Worm (Caenorhabditis elegans) whole organism, dauer: ENCODE data around the gene H10D18.5.

ENCODE experiments used
- unc-62 ChIP-seq: sonication (generic microtip); optimal IDR thresholded peaks from 2 replicates; lab custom pipeline; 2017; ENCODE audit warnings: missing biosample characterization, missing genetic modification reagents, missing genetic modification characterization

Gene H10D18.5

ce11 chrV:3789770-3790169 is 41.7 kb downstream of the H10D18.5 start, which contains the start of gene R08F11.7:
R08F11.7 (plus strand) TSS chrV:3790070.
- TF ChIP-seq unc-62, result no peak

ce11 chrV:3788538-3788937 is 43.0 kb downstream of the H10D18.5 start:
- no peak for TF ChIP-seq unc-62

- TF ChIP-seq unc-62, result no peak
Measured at ce11 chrV:3784167-3784734, 47.3 kb downstream of the H10D18.5 start, which contains the start of gene R08F11.1. R08F11.1 (minus strand) TSS chrV:3784217.

ce11 chrV:3776946-3777345 is 54.6 kb downstream of the H10D18.5 start:
- TF ChIP-seq unc-62, result no peak

ce11 chrV:3776086-3776589 is 55.4 kb downstream of the H10D18.5 start, which contains the start of gene cysl-3:
cysl-3 (minus strand) TSS chrV:3776136.
- TF ChIP-seq unc-62, result no peak

ce11 chrV:3774653-3775052 is 56.9 kb downstream of the H10D18.5 start:
- TF ChIP-seq unc-62, result no peak

- no peak for TF ChIP-seq unc-62
Measured at ce11 chrV:3773618-3774017, 57.9 kb downstream of the H10D18.5 start.

- TF ChIP-seq unc-62, result no peak
Measured at ce11 chrV:3771437-3772256, 59.9 kb downstream of the H10D18.5 start, which contains the start of the genes R08E5.1 and rips-1. R08E5.1 (minus strand) TSS chrV:3771518. rips-1 (plus strand) TSS chrV:3772021.

ce11 chrV:3768270-3768669 is 63.2 kb downstream of the H10D18.5 start, which contains the start of gene R08E5.4:
R08E5.4 (plus strand) TSS chrV:3768570.
- no peak for TF ChIP-seq unc-62

- no peak for TF ChIP-seq unc-62
Measured at ce11 chrV:3766904-3767303, 64.6 kb downstream of the H10D18.5 start, which contains the start of gene Y39H10A.1. Y39H10A.1 (plus strand) TSS chrV:3767204.
